Worm (Caenorhabditis elegans) whole organism, mixed stage, embryonic: Measurements from ENCODE around the gene sfxn-1.1.

Source experiments
- M03D4.4 ChIP-seq: sonication (generic microtip); optimal IDR thresholded peaks from 2 replicates; lab custom pipeline; 2017; ENCODE audit warnings: mild to moderate bottlenecking, missing genetic modification characterization, missing compliant biosample characterization
- bed-3 ChIP-seq: fragments of 200-800 bp; sonication (Bioruptor generic); optimal IDR thresholded peaks from 3 replicates; lab custom pipeline; 2018; ENCODE audit warnings: mild to moderate bottlenecking, missing genetic modification characterization, moderate library complexity, missing compliant biosample characterization
- blmp-1 ChIP-seq: fragments of 150-350 bp; optimal IDR thresholded peaks from 2 replicates; lab custom pipeline; 2014; ENCODE audit warnings: missing biosample characterization, missing genetic modification characterization
- ceh-39 ChIP-seq: fragments of 150-350 bp; optimal IDR thresholded peaks from 2 replicates; lab custom pipeline; 2014; ENCODE audit warnings: missing biosample characterization, missing genetic modification characterization
- ceh-43 ChIP-seq: fragments of 200-800 bp; sonication (Bioruptor generic); optimal IDR thresholded peaks from 2 replicates; lab custom pipeline; 2018; ENCODE audit warnings: mild to moderate bottlenecking, missing genetic modification characterization, moderate library complexity, missing compliant biosample characterization
- ceh-83 ChIP-seq: fragments of 200-800 bp; sonication (Bioruptor generic); optimal IDR thresholded peaks from 2 replicates; lab custom pipeline; 2018; ENCODE audit warnings: mild to moderate bottlenecking, missing genetic modification characterization, missing compliant biosample characterization
- ces-1 ChIP-seq: fragments of 150-350 bp; optimal IDR thresholded peaks from 2 replicates; lab custom pipeline; 2014; ENCODE audit warnings: missing biosample characterization, missing genetic modification reagents, missing genetic modification characterization
- cnd-1 ChIP-seq: fragments of 200-800 bp; sonication (Bioruptor generic); optimal IDR thresholded peaks from 2 replicates; lab custom pipeline; 2018; ENCODE audit warnings: mild to moderate bottlenecking, missing genetic modification characterization, missing compliant biosample characterization
- drap-1 ChIP-seq: fragments of 200-800 bp; sonication (Bioruptor generic); optimal IDR thresholded peaks from 3 replicates; lab custom pipeline; 2018; ENCODE audit warnings: mild to moderate bottlenecking, missing genetic modification characterization, missing compliant biosample characterization
- elt-1 ChIP-seq: sonication (generic microtip); optimal IDR thresholded peaks from 2 replicates; lab custom pipeline; 2017; ENCODE audit warnings: missing genetic modification characterization, mild to moderate bottlenecking, missing compliant biosample characterization, antibody characterized with exemption, moderate library complexity, borderline replicate concordance; ENCODE audit not compliant: insufficient read depth
- elt-3 ChIP-seq: fragments of 150-350 bp; optimal IDR thresholded peaks from 2 replicates; lab custom pipeline; 2014; ENCODE audit warnings: missing biosample characterization, missing genetic modification characterization
- flh-1 ChIP-seq: fragments of 200-800 bp; sonication (Bioruptor generic); optimal IDR thresholded peaks from 2 replicates; lab custom pipeline; 2018; ENCODE audit warnings: mild to moderate bottlenecking, missing genetic modification characterization, moderate library complexity, missing compliant biosample characterization
- ham-2 ChIP-seq: fragments of 200-800 bp; sonication (Bioruptor generic); optimal IDR thresholded peaks from 2 replicates; lab custom pipeline; 2018; ENCODE audit warnings: mild to moderate bottlenecking, missing genetic modification characterization, missing compliant biosample characterization
- hlh-1 ChIP-seq: fragments of 150-350 bp; optimal IDR thresholded peaks from 2 replicates; lab custom pipeline; 2014; ENCODE audit warnings: missing biosample characterization, missing genetic modification reagents, missing genetic modification characterization
- lin-13 ChIP-seq: fragments of 150-350 bp; optimal IDR thresholded peaks from 2 replicates; lab custom pipeline; 2014; ENCODE audit warnings: missing biosample characterization, missing genetic modification characterization
- lin-32 ChIP-seq: fragments of 200-800 bp; sonication (Bioruptor generic); optimal IDR thresholded peaks from 2 replicates; lab custom pipeline; 2018; ENCODE audit warnings: mild to moderate bottlenecking, missing genetic modification characterization, missing compliant biosample characterization
- lsy-2 ChIP-seq: fragments of 150-350 bp; optimal IDR thresholded peaks from 2 replicates; lab custom pipeline; 2014; ENCODE audit warnings: missing biosample characterization, missing genetic modification characterization
- mab-5 ChIP-seq: fragments of 150-350 bp; optimal IDR thresholded peaks from 2 replicates; lab custom pipeline; 2014; ENCODE audit warnings: missing biosample characterization, missing genetic modification characterization
- mep-1 ChIP-seq: fragments of 150-350 bp; optimal IDR thresholded peaks from 2 replicates; lab custom pipeline; 2017; ENCODE audit warnings: missing biosample characterization, missing genetic modification reagents, missing genetic modification characterization, inconsistent platforms
- mls-2 ChIP-seq: sonication (generic microtip); optimal IDR thresholded peaks from 2 replicates; lab custom pipeline; 2016; ENCODE audit warnings: mild to moderate bottlenecking, missing genetic modification characterization, moderate library complexity, missing compliant biosample characterization
- nhr-12 ChIP-seq: fragments of 150-350 bp; optimal IDR thresholded peaks from 2 replicates; lab custom pipeline; 2014; ENCODE audit warnings: missing biosample characterization, missing genetic modification characterization
- nhr-2 ChIP-seq: fragments of 150-350 bp; optimal IDR thresholded peaks from 2 replicates; lab custom pipeline; 2014; ENCODE audit warnings: missing biosample characterization, missing genetic modification characterization
- nhr-237 ChIP-seq: fragments of 150-350 bp; optimal IDR thresholded peaks from 2 replicates; lab custom pipeline; 2014; ENCODE audit warnings: missing biosample characterization, missing genetic modification characterization
- nhr-28 ChIP-seq: fragments of 150-350 bp; optimal IDR thresholded peaks from 2 replicates; lab custom pipeline; 2014; ENCODE audit warnings: missing biosample characterization, missing genetic modification characterization
- nhr-76 ChIP-seq: sonication (generic microtip); optimal IDR thresholded peaks from 2 replicates; lab custom pipeline; 2017; ENCODE audit warnings: missing biosample characterization, missing genetic modification characterization
- pha-4 ChIP-seq: fragments of 150-350 bp; optimal IDR thresholded peaks from 2 replicates; lab custom pipeline; 2018; ENCODE audit warnings: missing biosample characterization, missing genetic modification reagents, missing genetic modification characterization
- sem-2 ChIP-seq: fragments of 200-800 bp; sonication (Bioruptor generic); optimal IDR thresholded peaks from 2 replicates; lab custom pipeline; 2018; ENCODE audit warnings: mild to moderate bottlenecking, missing genetic modification characterization, missing compliant biosample characterization
- snpc-4 ChIP-seq: fragments of 150-350 bp; optimal IDR thresholded peaks from 2 replicates; lab custom pipeline; 2014; ENCODE audit warnings: missing biosample characterization, missing genetic modification characterization
- sptf-1 ChIP-seq: sonication (generic microtip); optimal IDR thresholded peaks from 2 replicates; lab custom pipeline; 2017; ENCODE audit warnings: mild to moderate bottlenecking, missing genetic modification characterization, moderate library complexity, missing compliant biosample characterization
- tbx-8 ChIP-seq: fragments of 200-800 bp; sonication (Bioruptor generic); optimal IDR thresholded peaks from 2 replicates; lab custom pipeline; 2018; ENCODE audit warnings: mild to moderate bottlenecking, missing genetic modification characterization, moderate library complexity, missing compliant biosample characterization
- unc-120 ChIP-seq: sonication (generic microtip); optimal IDR thresholded peaks from 2 replicates; lab custom pipeline; 2017; ENCODE audit warnings: missing genetic modification characterization, missing compliant biosample characterization; ENCODE audit not compliant: poor library complexity, severe bottlenecking
- unc-39 ChIP-seq: fragments of 150-350 bp; optimal IDR thresholded peaks from 2 replicates; lab custom pipeline; 2014; ENCODE audit warnings: missing biosample characterization, missing genetic modification characterization
- unc-62 ChIP-seq: fragments of 150-350 bp; optimal IDR thresholded peaks from 2 replicates; lab custom pipeline; 2014; ENCODE audit warnings: missing biosample characterization, missing genetic modification reagents, missing genetic modification characterization
- zip-8 ChIP-seq: fragments of 150-350 bp; optimal IDR thresholded peaks from 2 replicates; lab custom pipeline; 2014; ENCODE audit warnings: missing biosample characterization, missing genetic modification characterization
- ztf-11 ChIP-seq: fragments of 150-350 bp; optimal IDR thresholded peaks from 2 replicates; lab custom pipeline; 2014; ENCODE audit warnings: missing biosample characterization, missing genetic modification characterization

sfxn-1.1 gene

DNA sequence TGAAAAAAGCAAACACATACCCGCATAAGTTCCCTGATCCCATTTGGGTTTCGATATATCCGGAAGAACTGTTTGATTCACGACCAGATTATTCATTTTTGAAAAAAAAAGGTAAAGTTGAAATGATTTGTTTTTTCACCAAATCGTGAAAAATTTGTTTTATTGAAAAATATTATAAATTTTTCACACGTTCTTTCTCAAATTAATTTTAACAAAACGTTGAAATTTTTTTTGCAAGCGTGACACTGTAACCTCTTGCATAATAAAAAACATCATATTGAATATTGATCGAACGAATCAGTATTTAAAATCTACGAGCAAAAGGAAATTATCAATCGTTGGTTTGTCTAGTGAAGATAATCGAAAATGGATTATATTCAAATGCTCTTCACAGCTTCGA is at the start of gene sfxn-1.1, which contains the start of gene AH6.3:
Gene sfxn-1.1 (minus strand): TSS at position 101 of the 400 bp plus-strand sequence.
Gene AH6.3 (plus strand): TSS at position 275 of the 400 bp plus-strand sequence.
- no peak for TF ChIP-seq ces-1 (GFP tag; lab: Kevin White, UChicago)
- no peak for TF ChIP-seq blmp-1 (tag; lab: Kevin White, UChicago)
- no peak for TF ChIP-seq bed-3 (GFP tag; lab: Kevin White, UChicago)
- no peak for TF ChIP-seq mls-2 (tag; lab: Kevin White, UChicago)
- no peak for TF ChIP-seq ham-2 (GFP tag; lab: Kevin White, UChicago)
- no peak for TF ChIP-seq unc-39 (tag; lab: Kevin White, UChicago)
- TF ChIP-seq drap-1 (GFP tag; lab: Kevin White, UChicago) = no peak
- no peak for TF ChIP-seq ceh-43 (GFP tag; lab: Kevin White, UChicago)
- TF ChIP-seq unc-62 = no peak
- no peak for TF ChIP-seq nhr-237
- no peak for TF ChIP-seq tbx-8 (GFP tag; lab: Kevin White, UChicago)

DNA sequence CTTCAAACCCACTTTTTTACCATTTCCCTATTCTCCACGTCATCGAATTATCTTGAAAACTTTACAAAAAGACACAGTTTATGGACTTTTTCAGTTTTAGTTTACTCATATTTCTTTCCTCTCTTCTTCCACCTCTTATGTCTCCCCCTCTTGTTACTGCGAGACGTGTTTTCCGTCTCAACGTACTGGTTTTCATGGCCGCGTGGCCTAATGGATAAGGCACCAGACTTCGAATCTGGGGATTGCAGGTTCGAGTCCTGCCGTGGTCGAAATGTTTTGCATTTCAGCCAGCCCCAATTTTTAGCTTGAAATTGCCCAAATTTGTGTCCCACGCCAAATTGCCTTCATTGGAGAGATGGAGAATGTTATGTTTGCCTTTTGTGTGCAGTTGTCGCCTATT is 47.4 kb upstream of the sfxn-1.1 start:
- TF ChIP-seq nhr-2 (tag; lab: Kevin White, UChicago) = no peak
- no peak for TF ChIP-seq nhr-76 (tag; lab: Kevin White, UChicago)
- TF ChIP-seq mep-1 (tag; lab: Kevin White, UChicago) = peak; percentile 6
- no peak for TF ChIP-seq elt-1 (tag; lab: Kevin White, UChicago)
- TF ChIP-seq unc-120 = peak; percentile 84
- peak; percentile 79 for TF ChIP-seq flh-1 (GFP tag; lab: Kevin White, UChicago)
- peak; percentile 17 for TF ChIP-seq unc-62
- peak; percentile 92 for TF ChIP-seq drap-1 (GFP tag; lab: Kevin White, UChicago)
- peak; percentile 93 for TF ChIP-seq cnd-1 (tag; lab: Kevin White, UChicago)
- TF ChIP-seq blmp-1 (tag; lab: Kevin White, UChicago) = no peak
- peak; percentile 94 for TF ChIP-seq M03D4.4
- peak; percentile 21 for TF ChIP-seq ces-1 (GFP tag; lab: Kevin White, UChicago)
- no peak for TF ChIP-seq pha-4
- TF ChIP-seq ham-2 (GFP tag; lab: Kevin White, UChicago) = peak; percentile 75
- TF ChIP-seq ceh-43 (GFP tag; lab: Kevin White, UChicago) = peak; percentile 90
- TF ChIP-seq sptf-1 (tag; lab: Kevin White, UChicago) = peak; percentile 95
- TF ChIP-seq lin-13 (tag; lab: Kevin White, UChicago) = no peak
- TF ChIP-seq hlh-1 = peak; percentile 23
- TF ChIP-seq unc-39 (tag; lab: Kevin White, UChicago) = peak; percentile 57
- peak; percentile 85 for TF ChIP-seq bed-3 (GFP tag; lab: Kevin White, UChicago)
- TF ChIP-seq zip-8 (tag; lab: Kevin White, UChicago) = no peak
- TF ChIP-seq nhr-237 = no peak
- TF ChIP-seq snpc-4 (tag; lab: Kevin White, UChicago) = no peak
- TF ChIP-seq lsy-2 (tag; lab: Kevin White, UChicago) = no peak
- TF ChIP-seq nhr-28 (tag; lab: Kevin White, UChicago) = no peak
- peak; percentile 86 for TF ChIP-seq lin-32
- TF ChIP-seq mls-2 (tag; lab: Kevin White, UChicago) = peak; percentile 95
- peak; percentile 91 for TF ChIP-seq ceh-83 (GFP tag; lab: Kevin White, UChicago)
- no peak for TF ChIP-seq elt-3 (tag; lab: Kevin White, UChicago)
- no peak for TF ChIP-seq nhr-12 (tag; lab: Kevin White, UChicago)
- TF ChIP-seq mab-5 (tag; lab: Kevin White, UChicago) = no peak
- TF ChIP-seq sem-2 (GFP tag; lab: Kevin White, UChicago) = peak; percentile 90
- TF ChIP-seq tbx-8 (GFP tag; lab: Kevin White, UChicago) = peak; percentile 85
- peak; percentile 22 for TF ChIP-seq ztf-11
- TF ChIP-seq ceh-39 = no peak

DNA sequence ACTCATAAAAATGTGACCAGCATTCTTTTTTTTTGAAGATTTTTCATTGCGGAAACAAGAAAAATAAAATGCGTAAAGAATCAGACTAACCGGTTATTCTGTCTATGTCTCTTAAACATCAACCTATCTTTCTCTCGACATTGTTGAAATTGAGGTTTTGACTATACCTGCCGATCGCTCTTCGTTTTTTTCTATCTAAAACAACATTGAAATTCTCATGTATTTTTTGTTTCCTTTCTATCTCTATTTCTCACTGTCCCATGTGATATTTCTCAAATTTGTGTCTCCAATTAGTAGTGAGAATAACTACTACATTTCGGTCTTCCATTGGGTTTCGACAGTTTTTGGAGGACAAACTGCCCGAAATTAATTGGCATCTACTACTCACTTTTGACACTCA is 42.2 kb upstream of the sfxn-1.1 start:
- TF ChIP-seq bed-3 (GFP tag; lab: Kevin White, UChicago) (no peak), ztf-11 (no peak), flh-1 (GFP tag; lab: Kevin White, UChicago) (no peak)

DNA sequence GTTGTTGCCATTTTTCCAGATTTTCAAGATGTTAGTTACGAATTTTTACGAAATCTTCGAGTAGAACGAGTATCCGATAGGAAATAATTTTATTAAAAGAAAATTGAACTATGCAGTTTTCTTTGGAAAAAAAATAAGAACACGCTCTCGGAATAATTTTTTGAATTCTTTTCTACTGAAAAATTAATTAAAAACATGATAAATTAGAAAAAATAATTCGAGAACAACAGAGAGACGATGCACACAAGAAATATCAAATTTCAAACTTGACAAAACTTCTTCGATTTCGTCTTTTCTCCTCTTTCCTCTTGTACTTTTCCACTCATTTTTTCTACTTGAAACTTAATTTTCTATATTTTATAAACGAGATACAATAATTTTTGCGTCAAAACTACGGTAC is 41.2 kb upstream of the sfxn-1.1 start, which contains the start of gene F35H8.4:
Gene F35H8.4 (minus strand): TSS at position 101 of the 400 bp plus-strand sequence.
- TF ChIP-seq ceh-43 (GFP tag; lab: Kevin White, UChicago) (no peak), lin-13 (tag; lab: Kevin White, UChicago) (no peak)
- TF ChIP-seq, all 35 proteins: peak for 0
